Worm (Caenorhabditis elegans) whole organism, young adult: Measurements from ENCODE around the gene C05D12.2.

Source experiments
- attf-3 ChIP-seq: fragments of 200-800 bp; sonication (Bioruptor generic); conservative IDR thresholded peaks from 2 replicates; pipeline ENCODE4 v1.3.6; 2022; ENCODE audit warnings: missing genetic modification reagents, missing genetic modification characterization, missing compliant biosample characterization
- zfh-2 ChIP-seq: fragments of 200-800 bp; sonication (Bioruptor generic); conservative IDR thresholded peaks from 2 replicates; pipeline ENCODE4 v1.3.6; 2022; ENCODE audit warnings: missing genetic modification reagents, missing genetic modification characterization, missing compliant biosample characterization

ce11 chrII:11438417-11438816 lies 20.3 kb downstream of the C05D12.2 start, which contains the start of gene vha-6:
- TF ChIP-seq attf-3 (GFP tag; lab: Robert Waterston, UW) (no peak), zfh-2 (GFP tag; lab: Robert Waterston, UW) (no peak)
